Worm (Caenorhabditis elegans) whole organism, L1 larva: Measurements from ENCODE around the gene Y46B2A.3.
"Not testable (repeated sequence)": the region's sequence is repeated elsewhere in the genome, so short reads cannot be mapped to it uniquely, and the experiment has no call there.

Source experiments
- C04F5.9 ChIP-seq: sonication (generic microtip); optimal IDR thresholded peaks from 2 replicates; lab custom pipeline; 2016; ENCODE audit warnings: missing genetic modification characterization, missing compliant biosample characterization
- C16A3.4 ChIP-seq: fragments of 150-350 bp; optimal IDR thresholded peaks from 2 replicates; lab custom pipeline; 2014; ENCODE audit warnings: missing biosample characterization, missing genetic modification characterization
- F16B12.6 ChIP-seq: fragments of 150-350 bp; optimal IDR thresholded peaks from 2 replicates; lab custom pipeline; 2014; ENCODE audit warnings: missing biosample characterization, missing genetic modification characterization
- aha-1 ChIP-seq: fragments of 150-350 bp; optimal IDR thresholded peaks from 2 replicates; lab custom pipeline; 2014; ENCODE audit warnings: missing biosample characterization, missing genetic modification characterization
- alr-1 ChIP-seq: fragments of 200-800 bp; sonication (Bioruptor generic); optimal IDR thresholded peaks from 2 replicates; lab custom pipeline; 2018; ENCODE audit warnings: borderline replicate concordance, mild to moderate bottlenecking, missing genetic modification characterization, missing compliant biosample characterization
- ama-1 ChIP-seq: fragments of 150-350 bp; optimal IDR thresholded peaks from 2 replicates; lab custom pipeline; 2014
- ceh-63 ChIP-seq: fragments of 200-800 bp; sonication (Bioruptor generic); optimal IDR thresholded peaks from 2 replicates; lab custom pipeline; 2018; ENCODE audit warnings: mild to moderate bottlenecking, missing genetic modification characterization, missing compliant biosample characterization
- ceh-82 ChIP-seq, 3 experiments: fragments of 150-350 bp in 1 of 3; sonication (generic microtip) in 2 of 3; optimal IDR thresholded peaks; 2 replicates each; lab custom pipeline; 2014 to 2017; ENCODE audit warnings: missing biosample characterization in 3 of 3, missing genetic modification characterization in 3 of 3
- ceh-88 ChIP-seq: fragments of 200-800 bp; sonication (Bioruptor generic); IDR thresholded peaks from 2 replicates; pipeline ENCODE4 v1.3.6; 2022; ENCODE audit warnings: missing genetic modification characterization, missing compliant biosample characterization
- efl-1 ChIP-seq, 4 experiments: fragments of 150-350 bp; optimal IDR thresholded peaks in 3 of 4; peaks in 1 of 4; 1 replicate in 1 of 4; 2 replicates in 3 of 4; lab custom pipeline; 2014; ENCODE audit warnings: missing biosample characterization in 2 of 4, missing genetic modification characterization in 2 of 4, missing genetic modification reagents in 2 of 4
- efl-3 ChIP-seq: fragments of 200-800 bp; sonication (Bioruptor generic); optimal IDR thresholded peaks from 2 replicates; lab custom pipeline; 2018; ENCODE audit warnings: mild to moderate bottlenecking, missing genetic modification characterization, missing compliant biosample characterization
- egl-13 ChIP-seq: sonication (generic microtip); optimal IDR thresholded peaks from 2 replicates; lab custom pipeline; 2016; ENCODE audit warnings: missing genotype, missing genetic modification reagents, missing genetic modification characterization, missing compliant biosample characterization
- ets-5 ChIP-seq: fragments of 200-800 bp; sonication (Bioruptor generic); IDR thresholded peaks from 2 replicates; pipeline ENCODE4 v1.3.6; 2022; ENCODE audit warnings: missing genetic modification characterization, missing compliant biosample characterization
- fkh-10 ChIP-seq: sonication (generic microtip); optimal IDR thresholded peaks from 2 replicates; lab custom pipeline; 2017; ENCODE audit warnings: missing biosample characterization, missing genetic modification reagents, missing genetic modification characterization
- fkh-4 ChIP-seq: sonication (generic microtip); optimal IDR thresholded peaks from 2 replicates; lab custom pipeline; 2016; ENCODE audit warnings: missing compliant biosample characterization, missing genetic modification characterization, borderline replicate concordance
- fkh-8 ChIP-seq: sonication (generic microtip); optimal IDR thresholded peaks from 2 replicates; lab custom pipeline; 2016; ENCODE audit warnings: mild to moderate bottlenecking, missing genetic modification characterization, missing compliant biosample characterization
- grh-1 ChIP-seq: fragments of 200-800 bp; sonication (Bioruptor generic); IDR thresholded peaks from 2 replicates; pipeline ENCODE4 v1.3.6; 2022; ENCODE audit warnings: missing genetic modification reagents, missing genetic modification characterization, missing compliant biosample characterization
- hlh-4 ChIP-seq: sonication (generic microtip); optimal IDR thresholded peaks from 2 replicates; lab custom pipeline; 2016; ENCODE audit warnings: mild to moderate bottlenecking, missing genetic modification characterization, missing compliant biosample characterization
- hpl-2 ChIP-seq: fragments of 150-350 bp; optimal IDR thresholded peaks from 2 replicates; lab custom pipeline; 2014; ENCODE audit warnings: missing biosample characterization, missing genetic modification reagents, missing genetic modification characterization
- isw-1 ChIP-seq: fragments of 200-800 bp; sonication (Bioruptor generic); IDR thresholded peaks from 2 replicates; pipeline ENCODE4 v1.3.6; 2022; ENCODE audit warnings: missing genetic modification characterization, missing compliant biosample characterization
- jun-1 ChIP-seq: fragments of 150-350 bp; optimal IDR thresholded peaks from 2 replicates; lab custom pipeline; 2014; ENCODE audit warnings: missing biosample characterization, missing genetic modification reagents, missing genetic modification characterization
- lin-15B ChIP-seq: fragments of 150-350 bp; sonication (generic microtip); optimal IDR thresholded peaks from 3 replicates; lab custom pipeline; 2014; ENCODE audit warnings: missing biosample characterization, missing genetic modification characterization
- lin-35 ChIP-seq, 2 experiments: fragments of 150-350 bp; optimal IDR thresholded peaks; 2 replicates each; lab custom pipeline; 2014; ENCODE audit warnings: missing biosample characterization in 2 of 2, missing genetic modification characterization in 2 of 2, missing genetic modification reagents in 2 of 2
- lir-3 ChIP-seq: sonication (generic microtip); optimal IDR thresholded peaks from 2 replicates; lab custom pipeline; 2016; ENCODE audit warnings: mild to moderate bottlenecking, missing genetic modification characterization, moderate library complexity, missing compliant biosample characterization; ENCODE audit not compliant: poor library complexity
- lsy-2 ChIP-seq, 2 experiments: fragments of 150-350 bp; optimal IDR thresholded peaks; 2 replicates each; lab custom pipeline; 2014; ENCODE audit warnings: missing biosample characterization in 2 of 2, missing genetic modification characterization in 2 of 2
- mab-9 ChIP-seq: fragments of 200-800 bp; sonication (Bioruptor generic); IDR thresholded peaks from 2 replicates; pipeline ENCODE4 v1.3.6; 2022; ENCODE audit warnings: missing genetic modification reagents, missing genetic modification characterization, missing compliant biosample characterization
- mdl-1 ChIP-seq, 2 experiments: fragments of 150-350 bp; optimal IDR thresholded peaks; 2 replicates each; lab custom pipeline; 2014 to 2017; ENCODE audit warnings: missing biosample characterization in 2 of 2, missing genetic modification characterization in 2 of 2, inconsistent platforms in 1 of 2
- mep-1 ChIP-seq: fragments of 150-350 bp; optimal IDR thresholded peaks from 2 replicates; lab custom pipeline; 2014; ENCODE audit warnings: missing biosample characterization, missing genetic modification characterization
- nhr-11 ChIP-seq: fragments of 150-350 bp; optimal IDR thresholded peaks from 2 replicates; lab custom pipeline; 2014; ENCODE audit warnings: missing biosample characterization, missing genetic modification characterization
- nhr-19 ChIP-seq: fragments of 200-800 bp; sonication (Bioruptor generic); conservative IDR thresholded peaks from 2 replicates; pipeline ENCODE4 v1.3.6; 2022; ENCODE audit warnings: missing genetic modification characterization, missing compliant biosample characterization
- nhr-20 ChIP-seq: sonication (generic microtip); optimal IDR thresholded peaks from 2 replicates; lab custom pipeline; 2016; ENCODE audit warnings: mild to moderate bottlenecking, missing genetic modification characterization, missing compliant biosample characterization
- nhr-47 ChIP-seq: sonication (generic microtip); optimal IDR thresholded peaks from 2 replicates; lab custom pipeline; 2016; ENCODE audit warnings: mild to moderate bottlenecking, missing genetic modification characterization, moderate library complexity, missing compliant biosample characterization
- nhr-77 ChIP-seq: fragments of 150-350 bp; optimal IDR thresholded peaks from 2 replicates; lab custom pipeline; 2014; ENCODE audit warnings: missing biosample characterization, missing genetic modification characterization
- nhr-84 ChIP-seq: sonication (generic microtip); optimal IDR thresholded peaks from 2 replicates; lab custom pipeline; 2017; ENCODE audit warnings: missing biosample characterization, missing genetic modification characterization
- pax-3 ChIP-seq: fragments of 200-800 bp; sonication (Bioruptor generic); optimal IDR thresholded peaks from 2 replicates; lab custom pipeline; 2018; ENCODE audit warnings: mild to moderate bottlenecking, missing genetic modification characterization, moderate library complexity, missing compliant biosample characterization
- skn-1 ChIP-seq: fragments of 150-350 bp; optimal IDR thresholded peaks from 2 replicates; lab custom pipeline; 2014; ENCODE audit warnings: missing biosample characterization, missing genetic modification characterization
- sptf-1 ChIP-seq: fragments of 150-350 bp; optimal IDR thresholded peaks from 2 replicates; lab custom pipeline; 2014; ENCODE audit warnings: missing biosample characterization, missing genetic modification characterization
- sup-37 ChIP-seq: fragments of 200-800 bp; sonication (Bioruptor generic); optimal IDR thresholded peaks from 2 replicates; lab custom pipeline; 2018; ENCODE audit warnings: mild to moderate bottlenecking, missing genetic modification characterization, missing compliant biosample characterization
- swsn-7 ChIP-seq: sonication (generic microtip); optimal IDR thresholded peaks from 2 replicates; lab custom pipeline; 2016; ENCODE audit warnings: missing genetic modification characterization, missing compliant biosample characterization
- tbx-2 ChIP-seq: sonication (generic microtip); optimal IDR thresholded peaks from 2 replicates; lab custom pipeline; 2016; ENCODE audit warnings: missing genetic modification characterization, missing compliant biosample characterization
- unc-30 ChIP-seq: sonication (generic microtip); optimal IDR thresholded peaks from 2 replicates; lab custom pipeline; 2017; ENCODE audit warnings: missing biosample characterization, missing genetic modification characterization
- unc-98 ChIP-seq: fragments of 200-800 bp; sonication (Bioruptor generic); IDR thresholded peaks from 2 replicates; pipeline ENCODE4 v1.3.6; 2022; ENCODE audit warnings: missing genetic modification characterization, missing compliant biosample characterization
- zag-1 ChIP-seq: fragments of 150-350 bp; optimal IDR thresholded peaks from 2 replicates; lab custom pipeline; 2014; ENCODE audit warnings: missing biosample characterization, missing genetic modification characterization

The Y46B2A.3 gene

DNA sequence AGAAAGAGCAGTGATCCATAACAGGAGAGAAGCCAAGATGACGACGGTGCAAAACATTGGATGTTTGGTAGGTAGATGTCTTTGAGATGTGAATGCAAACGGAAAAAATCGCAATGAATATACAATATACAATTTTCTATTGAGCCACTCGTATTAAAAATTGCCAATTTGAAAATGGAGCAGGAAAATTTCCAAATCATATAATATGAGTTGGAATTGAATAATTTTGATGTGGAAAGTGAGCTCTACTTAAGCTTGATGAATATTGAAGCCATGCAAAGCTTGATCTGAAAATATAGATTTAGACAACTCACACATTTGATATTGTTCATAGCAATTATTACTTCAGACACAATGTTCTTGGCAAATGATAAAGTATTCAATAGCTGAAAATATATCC, 28.3 kb downstream of the Y46B2A.3 start, which contains the start of gene F28A10.8:
TSS of gene F28A10.8 (minus strand) at position 101 of the 400 bp plus-strand sequence.
- no peak for TF ChIP-seq lsy-2 (tag; optimal IDR thresholded peaks at IDR 0.05; lab: Kevin White, UChicago)
- no peak for TF ChIP-seq nhr-20 (tag; lab: Kevin White, UChicago)
- no peak for TF ChIP-seq mdl-1 (tag; optimal IDR thresholded peaks at IDR 0.05; lab: Kevin White, UChicago)
- no peak for TF ChIP-seq unc-98 (GFP tag; lab: Robert Waterston, UW)
- no peak for TF ChIP-seq ceh-82 (tag; optimal IDR thresholded peaks at IDR 0.05; lab: Kevin White, UChicago)
- TF ChIP-seq sup-37: no peak
- TF ChIP-seq jun-1: no peak
- no peak for TF ChIP-seq tbx-2 (tag; lab: Kevin White, UChicago)
- no peak for TF ChIP-seq pax-3 (tag; lab: Kevin White, UChicago)
- no peak for TF ChIP-seq F16B12.6 (tag; lab: Kevin White, UChicago)
- TF ChIP-seq ama-1 (lab: Kevin White, UChicago): no peak
- no peak for TF ChIP-seq lin-35 (GFP tag; optimal IDR thresholded peaks at IDR 0.05; lab: Kevin White, UChicago)
- no peak for TF ChIP-seq nhr-77
- TF ChIP-seq unc-30 (tag; lab: Kevin White, UChicago): no peak
- no peak for TF ChIP-seq skn-1 (tag; lab: Kevin White, UChicago)
- no peak for TF ChIP-seq zag-1
- no peak for TF ChIP-seq ceh-88
- no peak for TF ChIP-seq fkh-4 (tag; lab: Kevin White, UChicago)
- TF ChIP-seq nhr-47: no peak
- no peak for TF ChIP-seq mep-1 (tag; lab: Kevin White, UChicago)
- TF ChIP-seq, all 84 proteins: peak for 0

- TF ChIP-seq fkh-8 (tag; lab: Kevin White, UChicago) (no peak), C04F5.9 (no peak), nhr-20 (tag; lab: Kevin White, UChicago) (no peak), efl-1 (optimal IDR thresholded peaks at IDR 0.05; lab: Kevin White, UChicago) (no peak), efl-1 (GFP tag; optimal IDR thresholded peaks at IDR 0.05 in 1 of 2; lab: Kevin White, UChicago) (no peak)
These were observed 41.2 kb downstream of the Y46B2A.3 start, which contains the start of gene F28A10.1 for ce11 chrII:825521-825920. F28A10.1 (plus strand) TSS chrII:825821.

DNA sequence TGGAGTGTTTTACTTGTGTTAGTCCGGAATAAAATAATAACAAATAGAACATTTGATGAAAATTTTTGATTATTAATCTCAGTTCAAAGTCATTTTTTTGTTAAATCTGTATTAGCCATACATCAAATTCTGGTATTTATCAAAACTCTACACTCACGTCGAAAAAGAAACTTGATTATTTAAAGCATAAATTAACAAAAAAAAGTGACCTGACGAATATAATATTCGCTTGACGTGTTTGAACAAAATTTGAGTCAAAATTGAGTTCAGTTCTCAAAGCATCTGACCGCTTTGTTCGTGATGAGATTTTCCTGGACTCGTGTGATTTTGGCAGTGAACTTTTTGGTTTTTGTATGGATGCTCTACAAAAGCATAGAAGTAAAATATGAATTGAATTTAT, 43.2 kb downstream of the Y46B2A.3 start, which contains the start of gene F46F5.10:
TSS of gene F46F5.10 (plus strand) at position 301 of the 400 bp plus-strand sequence.
- TF ChIP-seq alr-1 (tag; lab: Kevin White, UChicago) (no peak), grh-1 (no peak), egl-13 (tag; lab: Kevin White, UChicago) (no peak), C04F5.9 (no peak), sptf-1 (tag; lab: Kevin White, UChicago) (no peak), swsn-7 (tag; lab: Kevin White, UChicago) (no peak), nhr-11 (tag; lab: Kevin White, UChicago) (no peak), mab-9 (GFP tag; lab: Robert Waterston, UW) (no peak)
- TF ChIP-seq, all 84 proteins: peak for 0

DNA sequence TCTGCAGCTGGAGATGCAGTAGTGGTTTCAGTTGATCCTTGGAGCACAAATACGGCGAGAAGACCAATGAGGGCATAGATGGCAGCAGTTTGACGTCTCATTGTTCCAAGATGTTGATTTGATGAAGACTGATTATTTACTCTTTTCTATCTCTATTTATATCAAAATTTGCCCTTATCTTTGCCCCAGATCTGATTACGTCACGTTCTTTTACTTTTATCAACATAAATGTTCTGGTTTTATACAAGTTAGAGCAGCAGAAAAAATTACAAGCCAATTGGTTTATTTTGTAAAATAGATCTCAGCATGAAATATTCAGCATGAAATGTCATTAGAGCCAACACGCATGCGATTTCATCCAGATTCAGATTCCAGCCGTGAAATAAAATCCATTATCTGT, 44.0 kb downstream of the Y46B2A.3 start, which contains the start of gene msrp-4:
TSS of gene msrp-4 (minus strand) at position 101 of the 400 bp plus-strand sequence.
- not testable (repeated sequence) for TF ChIP-seq isw-1 (GFP tag; lab: Robert Waterston, UW); sup-37; grh-1

DNA sequence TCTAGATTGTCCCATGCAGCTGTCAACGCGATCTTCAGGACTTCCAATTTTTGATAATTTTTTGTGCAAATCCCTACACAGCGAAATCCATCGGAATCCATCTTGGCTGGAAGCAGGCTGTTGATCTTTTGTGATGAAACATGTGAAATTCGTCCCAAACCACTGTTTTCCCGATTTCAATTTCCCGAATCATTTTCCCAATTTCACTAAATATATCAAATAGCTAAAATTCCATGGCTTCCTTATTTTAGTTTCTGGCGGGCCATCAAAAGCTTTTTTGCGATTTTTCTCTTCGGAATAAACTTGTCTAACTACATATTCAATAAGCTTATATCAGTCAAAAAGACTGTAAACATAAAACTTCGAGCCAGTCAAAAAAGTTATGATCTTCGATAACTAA, 45.2 kb downstream of the Y46B2A.3 start, which contains the start of gene F46F5.8:
TSS of gene F46F5.8 (minus strand) at position 101 of the 400 bp plus-strand sequence.
- no peak for TF ChIP-seq nhr-84 (tag; lab: Kevin White, UChicago)
- TF ChIP-seq hpl-2 (GFP tag; lab: Kevin White, UChicago): no peak
- no peak for TF ChIP-seq lin-35 (GFP tag; optimal IDR thresholded peaks at IDR 0.05; lab: Kevin White, UChicago)
- no peak for TF ChIP-seq nhr-19
- no peak for TF ChIP-seq lir-3 (tag; lab: Kevin White, UChicago)
- TF ChIP-seq efl-1 (optimal IDR thresholded peaks at IDR 0.05; lab: Kevin White, UChicago): no peak
- no peak for TF ChIP-seq efl-1 (GFP tag; optimal IDR thresholded peaks at IDR 0.05 in 1 of 2; lab: Kevin White, UChicago)
- TF ChIP-seq fkh-10: no peak
- TF ChIP-seq zag-1: no peak
- no peak for TF ChIP-seq lin-15B (tag; lab: Kevin White, UChicago)
- no peak for TF ChIP-seq efl-3 (GFP tag; lab: Kevin White, UChicago)
- TF ChIP-seq mdl-1 (tag; optimal IDR thresholded peaks at IDR 0.05; lab: Kevin White, UChicago): no peak
- no peak for TF ChIP-seq aha-1
- no peak for TF ChIP-seq C16A3.4
- TF ChIP-seq fkh-4 (tag; lab: Kevin White, UChicago): no peak
- TF ChIP-seq ceh-63 (GFP tag; lab: Kevin White, UChicago): no peak
- no peak for TF ChIP-seq sup-37
- TF ChIP-seq hlh-4 (tag; lab: Kevin White, UChicago): no peak
- TF ChIP-seq ets-5: no peak
- TF ChIP-seq, all 84 proteins: peak for 0
